Fruit fly (Drosophila melanogaster) whole organism, embryonic: ENCODE data around the gene dpr9.
A peak's percentile ranks its signal among the peaks of the same experiment; 100 is the strongest.

Experiments used
- B-H2 ChIP-seq: fragments of 200-800 bp; sonication (Bioruptor generic); optimal IDR thresholded peaks from 2 replicates; lab custom pipeline; 2018; ENCODE audit warnings: missing biosample characterization, mild to moderate bottlenecking, missing genetic modification characterization
- Bteb2 ChIP-seq: fragments of 200-800 bp; sonication (Bioruptor generic); optimal IDR thresholded peaks from 2 replicates; lab custom pipeline; 2016; ENCODE audit warnings: missing biosample characterization, missing genetic modification characterization
- C15 ChIP-seq: fragments of 200-800 bp; sonication (Bioruptor generic); IDR thresholded peaks from 3 replicates; pipeline ENCODE4 v1.3.6; 2022; ENCODE audit warnings: missing biosample characterization, missing genetic modification characterization
- CG1024 ChIP-seq: fragments of 200-800 bp; sonication (Bioruptor generic); IDR thresholded peaks from 2 replicates; pipeline ENCODE4 v1.3.6; 2022; ENCODE audit warnings: missing biosample characterization, missing genetic modification characterization
- CG11695 ChIP-seq: fragments of 200-800 bp; sonication (Bioruptor generic); IDR thresholded peaks from 3 replicates; pipeline ENCODE4 v1.3.6; 2022; ENCODE audit warnings: missing biosample characterization, missing genetic modification characterization
- CG13123 ChIP-seq: fragments of 200-800 bp; sonication (Bioruptor generic); optimal IDR thresholded peaks from 2 replicates; lab custom pipeline; 2016; ENCODE audit warnings: missing biosample characterization, missing genetic modification characterization
- CG14050 ChIP-seq: fragments of 200-800 bp; sonication (Bioruptor generic); IDR thresholded peaks from 3 replicates; pipeline ENCODE4 v1.3.6; 2022; ENCODE audit warnings: missing biosample characterization, missing genetic modification characterization
- CG15073 ChIP-seq: fragments of 200-800 bp; sonication (Bioruptor generic); optimal IDR thresholded peaks from 2 replicates; lab custom pipeline; 2016; ENCODE audit warnings: missing biosample characterization, missing genetic modification characterization
- CG15269 ChIP-seq: fragments of 200-800 bp; sonication (Bioruptor generic); optimal IDR thresholded peaks from 2 replicates; lab custom pipeline; 2018; ENCODE audit warnings: missing biosample characterization, mild to moderate bottlenecking, missing genetic modification characterization, moderate library complexity
- CG16813 ChIP-seq: fragments of 200-800 bp; sonication (Bioruptor generic); IDR thresholded peaks from 3 replicates; pipeline ENCODE4 v1.3.6; 2022; ENCODE audit warnings: missing biosample characterization, missing genetic modification characterization; ENCODE audit not compliant: partially characterized antibody
- CG2116 ChIP-seq: fragments of 200-800 bp; sonication (Bioruptor generic); optimal IDR thresholded peaks from 3 replicates; lab custom pipeline; 2018; ENCODE audit warnings: missing biosample characterization, mild to moderate bottlenecking, missing genetic modification characterization
- CG2199 ChIP-seq: fragments of 200-800 bp; sonication (Bioruptor generic); IDR thresholded peaks from 3 replicates; pipeline ENCODE4 v1.3.6; 2022; ENCODE audit warnings: missing biosample characterization, missing genetic modification characterization
- CG2875 ChIP-seq: fragments of 200-800 bp; sonication (Bioruptor generic); optimal IDR thresholded peaks from 2 replicates; lab custom pipeline; 2017; ENCODE audit warnings: missing biosample characterization, mild to moderate bottlenecking, missing genetic modification characterization, missing genetic modification reagents
- CG2889 ChIP-seq: fragments of 200-800 bp; sonication (Bioruptor generic); IDR thresholded peaks from 3 replicates; pipeline ENCODE4 v1.3.6; 2022; ENCODE audit warnings: missing biosample characterization, missing genetic modification characterization
- CG32532 ChIP-seq: fragments of 200-800 bp; sonication (Bioruptor generic); IDR thresholded peaks from 2 replicates; pipeline ENCODE4 v1.3.6; 2022; ENCODE audit warnings: missing biosample characterization, missing genetic modification characterization
- CG32767 ChIP-seq: fragments of 200-800 bp; sonication (Bioruptor generic); IDR thresholded peaks from 2 replicates; pipeline ENCODE4 v1.3.6; 2022; ENCODE audit warnings: missing biosample characterization, missing genetic modification characterization
- CG4707 ChIP-seq: fragments of 200-800 bp; sonication (Bioruptor generic); optimal IDR thresholded peaks from 2 replicates; lab custom pipeline; 2018; ENCODE audit warnings: missing biosample characterization, mild to moderate bottlenecking, missing genetic modification characterization, moderate library complexity
- CG6272 ChIP-seq: fragments of 200-800 bp; sonication (Bioruptor generic); IDR thresholded peaks from 2 replicates; pipeline ENCODE4 v1.3.6; 2022; ENCODE audit warnings: missing biosample characterization, missing genetic modification characterization
- CG8388 ChIP-seq: fragments of 200-800 bp; sonication (Bioruptor generic); optimal IDR thresholded peaks from 2 replicates; lab custom pipeline; 2019; ENCODE audit warnings: missing biosample characterization, mild to moderate bottlenecking, missing genetic modification characterization, moderate library complexity
- CG9727 ChIP-seq: fragments of 200-800 bp; sonication (Bioruptor generic); optimal IDR thresholded peaks from 3 replicates; lab custom pipeline; 2017; ENCODE audit warnings: missing biosample characterization, mild to moderate bottlenecking, missing genetic modification characterization
- CG9876 ChIP-seq: fragments of 200-800 bp; sonication (Bioruptor generic); optimal IDR thresholded peaks from 2 replicates; lab custom pipeline; 2016; ENCODE audit warnings: missing biosample characterization, missing genetic modification characterization
- Chrac-16 ChIP-seq: fragments of 200-800 bp; sonication (Bioruptor generic); optimal IDR thresholded peaks from 3 replicates; lab custom pipeline; 2016; ENCODE audit warnings: missing biosample characterization, missing genetic modification characterization
- CkIIα-i1 ChIP-seq: fragments of 200-800 bp; sonication (Bioruptor generic); IDR thresholded peaks from 2 replicates; pipeline ENCODE4 v1.3.6; 2022; ENCODE audit warnings: missing biosample characterization, missing genetic modification characterization
- Dip2 ChIP-seq: fragments of 200-800 bp; sonication (Bioruptor generic); IDR thresholded peaks from 2 replicates; pipeline ENCODE4 v1.3.6; 2022; ENCODE audit warnings: missing biosample characterization, missing genetic modification characterization
- HLH3B ChIP-seq: fragments of 200-800 bp; sonication (Bioruptor generic); IDR thresholded peaks from 2 replicates; pipeline ENCODE4 v1.3.6; 2022; ENCODE audit warnings: missing biosample characterization, missing genetic modification characterization
- HLH4C ChIP-seq: fragments of 200-800 bp; sonication (Bioruptor generic); IDR thresholded peaks from 3 replicates; pipeline ENCODE4 v1.3.6; 2022; ENCODE audit warnings: missing biosample characterization, missing genetic modification characterization; ENCODE audit not compliant: partially characterized antibody
- Hand ChIP-seq: fragments of 200-800 bp; sonication (Bioruptor generic); optimal IDR thresholded peaks from 2 replicates; lab custom pipeline; 2017; ENCODE audit warnings: mild to moderate bottlenecking, missing biosample characterization, missing genetic modification reagents, missing genetic modification characterization
- HmgZ ChIP-seq: fragments of 200-800 bp; sonication (Bioruptor generic); optimal IDR thresholded peaks from 2 replicates; lab custom pipeline; 2018; ENCODE audit warnings: missing biosample characterization, mild to moderate bottlenecking, missing genetic modification characterization
- Lim3 ChIP-seq: fragments of 200-800 bp; sonication (Bioruptor generic); IDR thresholded peaks from 2 replicates; pipeline ENCODE4 v1.3.6; 2022; ENCODE audit warnings: missing biosample characterization, missing genetic modification characterization
- Med ChIP-seq: fragments of 200-800 bp; sonication (Bioruptor generic); peaks from one replicate; lab custom pipeline; 2016; ENCODE audit warnings: missing biosample characterization, missing genetic modification characterization, mild to moderate bottlenecking, inconsistent platforms, moderate library complexity
- NK7.1 ChIP-seq: fragments of 200-800 bp; sonication (Bioruptor generic); optimal IDR thresholded peaks from 3 replicates; lab custom pipeline; 2016; ENCODE audit warnings: missing biosample characterization, missing genetic modification characterization
- Oaz ChIP-seq: fragments of 200-800 bp; sonication (Bioruptor generic); IDR thresholded peaks from 2 replicates; pipeline ENCODE4 v1.3.6; 2022; ENCODE audit warnings: missing biosample characterization, missing genetic modification characterization
- Pdp1 ChIP-seq, 2 experiments: fragments of 200-800 bp; sonication (Bioruptor generic); optimal IDR thresholded peaks; 3 replicates each; lab custom pipeline; 2016; ENCODE audit warnings: missing biosample characterization in 2 of 2, missing genetic modification characterization in 2 of 2, mild to moderate bottlenecking in 1 of 2, moderate library complexity in 1 of 2
- al ChIP-seq: fragments of 200-800 bp; sonication (Bioruptor generic); IDR thresholded peaks from 2 replicates; pipeline ENCODE4 v1.3.6; 2022; ENCODE audit warnings: missing biosample characterization, missing genetic modification characterization
- chinmo ChIP-seq: fragments of 200-800 bp; sonication (Bioruptor generic); IDR thresholded peaks from 4 replicates; pipeline ENCODE4 v1.3.6; 2022; ENCODE audit warnings: missing biosample characterization, missing genetic modification characterization; ENCODE audit not compliant: partially characterized antibody
- croc ChIP-seq: fragments of 200-800 bp; sonication (Bioruptor generic); conservative IDR thresholded peaks from 3 replicates; pipeline ENCODE4 v1.3.6; 2022; ENCODE audit warnings: missing biosample characterization, missing genetic modification characterization
- danr ChIP-seq: fragments of 200-800 bp; sonication (Bioruptor generic); IDR thresholded peaks from 2 replicates; pipeline ENCODE4 v1.3.6; 2022; ENCODE audit warnings: missing biosample characterization, missing genetic modification characterization
- dm ChIP-seq: fragments of 200-800 bp; sonication (Bioruptor generic); optimal IDR thresholded peaks from 3 replicates; lab custom pipeline; 2016; ENCODE audit warnings: missing biosample characterization, missing genetic modification characterization
- gce ChIP-seq: fragments of 200-800 bp; sonication (Bioruptor generic); IDR thresholded peaks from 3 replicates; pipeline ENCODE4 v1.3.6; 2022; ENCODE audit warnings: missing biosample characterization, missing genetic modification characterization
- lilli ChIP-seq: fragments of 200-800 bp; sonication (Bioruptor generic); optimal IDR thresholded peaks from 3 replicates; lab custom pipeline; 2016; ENCODE audit warnings: missing biosample characterization, missing genetic modification characterization
- mam ChIP-seq: fragments of 200-800 bp; sonication (Bioruptor generic); optimal IDR thresholded peaks from 3 replicates; lab custom pipeline; 2016; ENCODE audit warnings: missing biosample characterization, missing genetic modification characterization
- oc ChIP-seq: fragments of 200-800 bp; sonication (Bioruptor generic); optimal IDR thresholded peaks from 2 replicates; lab custom pipeline; 2018; ENCODE audit warnings: missing biosample characterization, mild to moderate bottlenecking, missing genetic modification characterization, moderate library complexity
- pan ChIP-seq, 4 experiments: fragments of >200 bp in 3 of 4; fragments of 200-800 bp in 1 of 4; sonication (Bioruptor generic) in 1 of 4; optimal IDR thresholded peaks in 3 of 4; IDR thresholded peaks in 1 of 4; 2 replicates each; pipeline versions ENCODE4 v1.3.6 to Lab custom; 2017 to 2022; ENCODE audit warnings: missing biosample characterization in 2 of 4, missing genetic modification characterization in 2 of 4, mixed read lengths in 1 of 4
- repo ChIP-seq: fragments of 200-800 bp; sonication (Bioruptor generic); optimal IDR thresholded peaks from 2 replicates; lab custom pipeline; 2016; ENCODE audit warnings: missing biosample characterization, missing genetic modification characterization
- rib ChIP-seq: fragments of 200-800 bp; sonication (Bioruptor generic); IDR thresholded peaks from 2 replicates; pipeline ENCODE4 v1.3.6; 2022; ENCODE audit warnings: missing biosample characterization, missing genetic modification characterization
- row ChIP-seq: fragments of 200-800 bp; sonication (Bioruptor generic); IDR thresholded peaks from 3 replicates; pipeline ENCODE4 v1.3.6; 2022; ENCODE audit warnings: missing biosample characterization, missing genetic modification characterization
- shn ChIP-seq: fragments of 200-800 bp; sonication (Bioruptor generic); optimal IDR thresholded peaks from 3 replicates; lab custom pipeline; 2016; ENCODE audit warnings: missing biosample characterization, missing genetic modification characterization
- slou ChIP-seq: fragments of 200-800 bp; sonication (Bioruptor generic); optimal IDR thresholded peaks from 3 replicates; lab custom pipeline; 2016; ENCODE audit warnings: missing biosample characterization, missing genetic modification characterization
- slp2 ChIP-seq: fragments of 200-800 bp; sonication (Bioruptor generic); optimal IDR thresholded peaks from 2 replicates; lab custom pipeline; 2016; ENCODE audit warnings: missing biosample characterization, missing genetic modification characterization
- tin ChIP-seq: fragments of 200-800 bp; sonication (Bioruptor generic); optimal IDR thresholded peaks from 3 replicates; lab custom pipeline; 2016; ENCODE audit warnings: missing biosample characterization, missing genetic modification characterization
- wek ChIP-seq: fragments of 200-800 bp; sonication (Bioruptor generic); optimal IDR thresholded peaks from 3 replicates; lab custom pipeline; 2018; ENCODE audit warnings: missing biosample characterization, mild to moderate bottlenecking, missing genetic modification characterization, moderate library complexity

dpr9 gene

DNA sequence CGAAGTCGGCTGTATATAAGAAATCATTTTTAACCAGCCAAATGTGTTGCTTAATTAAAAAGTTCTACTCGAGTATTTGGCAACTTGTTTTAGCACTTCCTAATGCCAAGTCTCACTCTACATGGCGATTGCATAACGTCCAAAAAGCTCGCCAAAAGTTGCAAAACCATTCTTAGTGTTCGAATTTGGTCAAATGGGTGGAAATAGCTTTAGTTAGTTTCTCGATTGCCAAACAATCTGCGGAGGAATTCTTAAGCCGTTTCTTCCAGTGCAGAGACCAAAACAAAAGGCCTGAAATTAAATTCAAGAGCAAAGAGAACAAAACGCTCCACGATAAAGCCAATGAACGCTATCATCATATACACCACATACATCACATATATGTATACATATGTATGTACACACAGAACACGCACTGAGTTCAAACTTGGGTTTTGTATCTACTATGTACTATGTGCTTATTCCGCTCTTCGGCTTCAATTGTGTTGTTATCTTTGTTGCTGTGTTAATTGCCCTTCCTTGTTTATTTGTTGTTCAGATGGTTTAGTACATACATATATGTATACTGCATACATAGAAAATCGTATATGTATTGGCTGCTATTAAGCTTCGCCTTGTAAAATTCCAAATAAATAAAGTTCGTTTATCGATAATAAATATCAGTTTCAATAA is 12.4 kb upstream of the dpr9 start (continued):
- TF ChIP-seq CG6272 (GFP tag; lab: Robert Waterston, UW), result no peak
- peak; percentile 56 for TF ChIP-seq CG2875 (GFP tag; lab: Kevin White, UChicago)
- TF ChIP-seq B-H2 (GFP tag; lab: Kevin White, UChicago), result no peak
- peak; percentile 35 for TF ChIP-seq CG13123 (GFP tag; lab: Kevin White, UChicago)
- no peak for TF ChIP-seq slou (GFP tag; lab: Kevin White, UChicago)
- TF ChIP-seq CG16813 (GFP tag; lab: Robert Waterston, UW), result no peak
- TF ChIP-seq gce (GFP tag; lab: Robert Waterston, UW), result no peak
- no peak for TF ChIP-seq CG32767 (GFP tag; lab: Robert Waterston, UW)
- no peak for TF ChIP-seq CG9876 (GFP tag; lab: Kevin White, UChicago)
- TF ChIP-seq CG15073 (GFP tag; lab: Kevin White, UChicago), result no peak
- TF ChIP-seq HmgZ (tag; lab: Kevin White, UChicago), result peak; percentile 61
- no peak for TF ChIP-seq CG32532 (GFP tag; lab: Robert Waterston, UW)
- TF ChIP-seq pan (optimal IDR thresholded peaks at IDR 0.05; lab: Kevin White, UChicago), result no peak
- peak in 1 of 2 experiments; percentile 52 for TF ChIP-seq pan (GFP tag; optimal IDR thresholded peaks at IDR 0.05 in 1 of 2, IDR thresholded peaks at IDR 0.05 in 1 of 2)
- no peak for TF ChIP-seq CG1024 (GFP tag; lab: Robert Waterston, UW)
- no peak for TF ChIP-seq C15 (GFP tag; lab: Robert Waterston, UW)
- no peak for TF ChIP-seq danr (GFP tag; lab: Robert Waterston, UW)
- TF ChIP-seq CG15269 (tag; lab: Kevin White, UChicago), result peak; percentile 61
- TF ChIP-seq HLH4C (GFP tag; lab: Robert Waterston, UW), result no peak
- TF ChIP-seq Pdp1 (GFP tag; optimal IDR thresholded peaks at IDR 0.05; lab: Kevin White, UChicago), result peak; percentile 29 to 68
- no peak for TF ChIP-seq CkIIα-i1 (GFP tag; lab: Robert Waterston, UW)
- peak; percentile 62 for TF ChIP-seq CG4707
- TF ChIP-seq Bteb2, result no peak
- TF ChIP-seq CG2116 (GFP tag; lab: Kevin White, UChicago), result peak; percentile 46
- TF ChIP-seq shn (GFP tag; lab: Kevin White, UChicago), result no peak
- no peak for TF ChIP-seq oc
- peak; percentile 53 for TF ChIP-seq CG9727 (GFP tag; lab: Kevin White, UChicago)
- no peak for TF ChIP-seq Hand (GFP tag; lab: Kevin White, UChicago)
- peak; percentile 27 for TF ChIP-seq wek (GFP tag; lab: Kevin White, UChicago)
- TF ChIP-seq CG11695, result no peak
- no peak for TF ChIP-seq Lim3
- no peak for TF ChIP-seq chinmo
- no peak for TF ChIP-seq rib (GFP tag; lab: Robert Waterston, UW)
- no peak for TF ChIP-seq al (GFP tag; lab: Robert Waterston, UW)
- no peak for TF ChIP-seq Chrac-16 (GFP tag; lab: Kevin White, UChicago)
- TF ChIP-seq Oaz (GFP tag; lab: Robert Waterston, UW), result no peak
- no peak; the same call in 1 of the 2 replicates for TF ChIP-seq HLH3B (GFP tag; lab: Robert Waterston, UW)
- no peak for TF ChIP-seq CG2889 (GFP tag; lab: Robert Waterston, UW)
- TF ChIP-seq CG2199 (GFP tag; lab: Robert Waterston, UW), result 0 out of 3 replicates have a peak, but pooled peaks have one; percentile 38
- TF ChIP-seq NK7.1 (GFP tag; lab: Kevin White, UChicago), result no peak
- TF ChIP-seq slp2, result no peak
- no peak for TF ChIP-seq Dip2 (GFP tag; lab: Robert Waterston, UW)
- no peak for TF ChIP-seq lilli
- TF ChIP-seq dm (GFP tag; lab: Kevin White, UChicago), result no peak
- TF ChIP-seq CG8388 (GFP tag; lab: Kevin White, UChicago), result no peak
- TF ChIP-seq Med (GFP tag; lab: Kevin White, UChicago), result peak; percentile 64
- TF ChIP-seq repo, result no peak
- no peak for TF ChIP-seq tin
- no peak for TF ChIP-seq croc (GFP tag; lab: Robert Waterston, UW)
- TF ChIP-seq CG14050 (GFP tag; lab: Robert Waterston, UW), result no peak
- peak; percentile 33 for TF ChIP-seq row (GFP tag; lab: Robert Waterston, UW)
- TF ChIP-seq mam, result peak; percentile 22
